Worm (Caenorhabditis elegans): ENCODE data around the gene C39E9.7.

C39E9.7 gene

DNA sequence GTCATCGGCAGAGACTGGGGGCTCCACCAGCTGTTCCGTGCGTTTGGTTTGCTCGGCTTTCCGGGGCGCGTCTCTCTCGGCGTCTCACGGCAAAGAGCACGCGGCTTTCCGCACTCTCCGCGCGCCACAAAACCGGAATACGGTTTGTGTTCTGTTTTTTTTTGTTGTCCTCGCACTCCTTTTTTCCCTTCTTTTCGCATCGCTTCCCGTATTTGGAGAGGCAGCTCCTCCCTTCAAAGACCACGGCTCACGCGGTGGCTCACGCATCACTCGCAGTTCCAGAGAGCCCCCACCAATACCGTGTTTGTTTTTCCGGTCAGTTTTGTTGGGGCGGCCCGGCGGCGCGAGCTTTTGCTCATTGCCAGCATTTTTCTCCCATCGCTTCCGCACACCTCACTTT is 53.6 kb downstream of the C39E9.7 start:
- TF ChIP-seq C17E4.6 (GFP tag; IDR thresholded peaks at IDR 0.05) (no peak), F55B11.4 (tag; optimal IDR thresholded peaks at IDR 0.05; ENCODE audit: borderline replicate concordance, insufficient read depth) (no peak), ztf-25 (GFP tag; IDR thresholded peaks at IDR 0.05) (no peak), pbrm-1 (GFP tag; IDR thresholded peaks at IDR 0.05) (no peak), let-526 (GFP tag; IDR thresholded peaks at IDR 0.05) (no peak), sptf-2 (GFP tag; optimal IDR thresholded peaks at IDR 0.05) (no peak), hrde-1 (tag; optimal IDR thresholded peaks at IDR 0.05; ENCODE audit: borderline replicate concordance) (no peak), lin-35 (GFP tag; optimal IDR thresholded peaks at IDR 0.05) (no peak), C06A6.2 (GFP tag; conservative IDR thresholded peaks at IDR 0.05) (no peak), cebp-2 (GFP tag; IDR thresholded peaks at IDR 0.05) (peak; percentile 90), egrh-3 (GFP tag; IDR thresholded peaks at IDR 0.05) (peak; percentile 42; the same call in 1 of the 2 replicates), bed-2 (GFP tag; IDR thresholded peaks at IDR 0.05) (no peak), somi-1 (GFP tag; optimal IDR thresholded peaks at IDR 0.05) (no peak), K12H6.12 (tag; optimal IDR thresholded peaks at IDR 0.05) (no peak), lir-1 (GFP tag; conservative IDR thresholded peaks at IDR 0.05) (no peak), madf-3 (GFP tag; IDR thresholded peaks at IDR 0.05) (no peak), nfyb-1 (GFP tag; IDR thresholded peaks at IDR 0.05) (0 out of 2 replicates have a peak, but pooled peaks have one; percentile 17), mes-4 (tag; optimal IDR thresholded peaks at IDR 0.05) (no peak), efl-1 (GFP tag; optimal IDR thresholded peaks at IDR 0.05) (no peak), ekl-4 (GFP tag; IDR thresholded peaks at IDR 0.05) (no peak), rpc-1 (optimal IDR thresholded peaks at IDR 0.05) (no peak), rpc-1 (tag; optimal IDR thresholded peaks at IDR 0.05) (no peak), hmg-1.2 (GFP tag; IDR thresholded peaks at IDR 0.05) (0 out of 2 replicates have a peak, but pooled peaks have one; percentile 16), mel-28 (tag; optimal IDR thresholded peaks at IDR 0.05; ENCODE audit: borderline replicate concordance) (no peak), K11D2.4 (GFP tag; IDR thresholded peaks at IDR 0.05) (no peak), zfh-2 (GFP tag; conservative IDR thresholded peaks at IDR 0.05) (peak; percentile 90)
